Fruit fly (Drosophila melanogaster): ENCODE data around the gene CG12531.

CG12531 gene

DNA sequence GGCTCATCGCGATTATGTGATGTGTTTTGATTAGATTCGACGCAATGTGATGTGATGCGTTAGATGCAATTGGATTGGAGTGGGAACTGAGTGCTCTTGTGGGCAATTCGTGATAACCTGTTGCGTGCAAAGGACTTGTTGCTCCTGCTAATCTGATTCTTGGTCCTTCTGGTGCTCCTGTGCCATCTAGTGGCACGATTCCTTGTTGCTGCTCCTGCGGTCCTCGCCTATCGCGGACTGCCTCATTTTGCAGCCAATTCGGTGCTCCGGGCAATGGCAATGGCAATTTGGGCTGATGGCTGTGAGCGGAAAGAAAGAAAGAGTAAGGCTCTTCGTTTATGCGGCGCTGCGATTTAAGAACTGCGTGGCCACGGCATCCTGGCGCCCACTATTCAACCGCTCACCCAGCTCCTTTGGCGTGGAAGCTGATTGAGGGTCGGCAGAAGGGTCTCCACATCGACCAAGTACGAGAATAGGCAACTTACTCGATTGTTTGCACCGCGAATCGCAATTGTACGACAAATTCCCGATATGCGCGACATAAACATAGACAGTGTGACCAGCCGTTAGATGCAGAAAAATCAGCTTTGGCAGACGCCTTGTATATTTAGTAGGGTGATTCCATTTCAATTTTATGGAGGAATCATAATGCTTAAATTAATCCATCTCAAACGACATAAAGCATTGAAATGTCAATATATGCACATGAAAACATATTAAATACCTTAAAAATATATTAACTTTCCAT is 25.6 kb upstream of the CG12531 start, which contains the start of gene Mer (continued):
- TF ChIP-seq corto (GFP tag; optimal IDR thresholded peaks at IDR 0.05) (peak; percentile 6), lilli (GFP tag; optimal IDR thresholded peaks at IDR 0.05) (peak; percentile 91), CG2712 (tag; optimal IDR thresholded peaks at IDR 0.05) (peak; percentile 86), CG18599 (GFP tag; optimal IDR thresholded peaks at IDR 0.05) (peak; percentile 90), CG16815 (GFP tag; optimal IDR thresholded peaks at IDR 0.05) (peak; percentile 66), CG31388 (GFP tag; optimal IDR thresholded peaks at IDR 0.05) (peak; percentile 36), CG7372 (GFP tag; IDR thresholded peaks at IDR 0.05) (peak; percentile 81), bab2 (GFP tag; optimal IDR thresholded peaks at IDR 0.05) (peak; percentile 81), CG13894 (tag; optimal IDR thresholded peaks at IDR 0.05) (peak; percentile 84), CG31365 (tag; optimal IDR thresholded peaks at IDR 0.05) (peak; percentile 72), gem (tag; optimal IDR thresholded peaks at IDR 0.05) (peak; percentile 88), Atf6 (GFP tag; IDR thresholded peaks at IDR 0.05) (peak; percentile 86), CG43689 (GFP tag; IDR thresholded peaks at IDR 0.05) (0 out of 2 replicates have a peak, but pooled peaks have one; percentile 31), HLHmδ (GFP tag; optimal IDR thresholded peaks at IDR 0.05) (no peak), C15 (GFP tag; IDR thresholded peaks at IDR 0.05) (no peak), Hr51 (GFP tag; optimal IDR thresholded peaks at IDR 0.05) (peak; percentile 82 to 88), ase (GFP tag; IDR thresholded peaks at IDR 0.05) (peak; percentile 79; the same call in 2 of the 3 replicates), Hand (GFP tag; optimal IDR thresholded peaks at IDR 0.05) (peak; percentile 80), ara (GFP tag; IDR thresholded peaks at IDR 0.05) (peak; percentile 78), so (GFP tag; IDR thresholded peaks at IDR 0.05) (peak; percentile 84; the same call in 1 of the 3 replicates), sima (GFP tag; optimal IDR thresholded peaks at IDR 0.05) (no peak), ab (GFP tag; optimal IDR thresholded peaks at IDR 0.05) (peak; percentile 57), CG18011 (GFP tag; optimal IDR thresholded peaks at IDR 0.05) (peak; percentile 64), CG8944 (GFP tag; optimal IDR thresholded peaks at IDR 0.05) (peak; percentile 78), CG12659 (GFP tag; optimal IDR thresholded peaks at IDR 0.05) (peak; percentile 90), CG14441 (GFP tag; IDR thresholded peaks at IDR 0.05) (peak; percentile 77), CG3995 (GFP tag; optimal IDR thresholded peaks at IDR 0.05) (peak; percentile 44), Camta (GFP tag; optimal IDR thresholded peaks at IDR 0.05) (peak; percentile 81), Nf-YC (tag; optimal IDR thresholded peaks at IDR 0.05) (peak; percentile 74), CG7271 (tag; optimal IDR thresholded peaks at IDR 0.05) (no peak), sug (tag; optimal IDR thresholded peaks at IDR 0.05) (peak; percentile 70), CG13624 (GFP tag; optimal IDR thresholded peaks at IDR 0.05) (peak; percentile 88), Ets97D (GFP tag; optimal IDR thresholded peaks at IDR 0.05) (peak; percentile 48), CG11723 (GFP tag; optimal IDR thresholded peaks at IDR 0.05) (peak; percentile 61), CG12236 (GFP tag; optimal IDR thresholded peaks at IDR 0.05) (peak; percentile 51), sens (GFP tag) (peak; percentile 95), CG14710 (tag; optimal IDR thresholded peaks at IDR 0.05) (peak; percentile 62), CG1647 (GFP tag; optimal IDR thresholded peaks at IDR 0.05) (peak; percentile 62), Eip74EF (GFP tag; optimal IDR thresholded peaks at IDR 0.05) (no peak), ewg (GFP tag; optimal IDR thresholded peaks at IDR 0.05) (peak; percentile 68), odd (GFP tag; optimal IDR thresholded peaks at IDR 0.05) (peak; percentile 71), CG11247 (GFP tag; IDR thresholded peaks at IDR 0.05) (peak; percentile 69), pb (GFP tag; optimal IDR thresholded peaks at IDR 0.05) (peak; percentile 89), CG17385 (GFP tag; optimal IDR thresholded peaks at IDR 0.05) (peak; percentile 77), Lim3 (GFP tag; IDR thresholded peaks at IDR 0.05) (no peak), CG1529 (GFP tag; optimal IDR thresholded peaks at IDR 0.05) (peak; percentile 70), CG12391 (tag; optimal IDR thresholded peaks at IDR 0.05) (peak; percentile 82), crp (GFP tag; optimal IDR thresholded peaks at IDR 0.05) (peak in 1 of 2 experiments; percentile 35), CG2120 (GFP tag; optimal IDR thresholded peaks at IDR 0.05) (peak; percentile 89)
